Worm (Caenorhabditis elegans): ENCODE results near the gene spds-1.

spds-1 gene

ce11 chrII:12806602-12807182 lies at the start of gene spds-1:
Gene spds-1 (plus strand): TSS chrII:12806899.
- TF ChIP-seq ceh-13 (GFP tag; optimal IDR thresholded peaks at IDR 0.05) (no peak), ets-7 (tag; optimal IDR thresholded peaks at IDR 0.05) (no peak), scrt-1 (GFP tag; IDR thresholded peaks at IDR 0.05) (no peak), sea-1 (GFP tag; conservative IDR thresholded peaks at IDR 0.05) (no peak), pes-1 (GFP tag; IDR thresholded peaks at IDR 0.05) (no peak), ama-1 (optimal IDR thresholded peaks at IDR 0.05) (no peak), tbx-37 (GFP tag; conservative IDR thresholded peaks at IDR 0.05) (no peak), hmbx-1 (tag; optimal IDR thresholded peaks at IDR 0.05) (no peak), B0310.2 (tag; optimal IDR thresholded peaks at IDR 0.05) (no peak), tbx-11 (GFP tag; IDR thresholded peaks at IDR 0.05) (no peak), ceh-36 (tag; optimal IDR thresholded peaks at IDR 0.05) (no peak), hmg-4 (GFP tag; optimal IDR thresholded peaks at IDR 0.05) (no peak), aly-1 (tag; optimal IDR thresholded peaks at IDR 0.05) (no peak), tra-4 (tag; optimal IDR thresholded peaks at IDR 0.05) (no peak), F13C5.2 (tag; optimal IDR thresholded peaks at IDR 0.05) (no peak), hnd-1 (tag; optimal IDR thresholded peaks at IDR 0.05) (no peak)

DNA sequence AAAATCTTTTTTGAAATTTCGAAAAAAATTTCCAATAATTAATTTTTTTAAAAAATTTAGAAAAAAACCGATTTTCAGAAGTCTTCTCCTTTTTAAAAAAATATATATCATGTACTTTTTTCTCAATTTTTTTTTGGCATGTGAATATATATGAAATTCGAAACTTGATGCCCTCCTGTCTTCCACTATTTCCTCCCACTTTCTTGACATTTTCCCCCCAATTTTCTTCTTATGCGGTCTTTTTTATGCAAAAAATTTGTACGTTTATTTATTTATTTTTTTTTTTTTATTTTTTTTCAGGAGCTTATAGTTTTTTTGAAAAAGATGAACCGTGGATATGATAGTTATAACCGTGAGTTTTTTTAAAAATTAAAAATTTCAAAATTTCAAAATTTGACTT lies 46.2 kb upstream of the spds-1 start, which contains the start of gene cnp-2:
Gene cnp-2 (plus strand): TSS at position 301 of the 400 bp plus-strand sequence.
- TF ChIP-seq tbx-37 (GFP tag; conservative IDR thresholded peaks at IDR 0.05) (no peak), sea-1 (GFP tag; conservative IDR thresholded peaks at IDR 0.05) (no peak), F13C5.2 (tag; optimal IDR thresholded peaks at IDR 0.05) (no peak), ets-7 (tag; optimal IDR thresholded peaks at IDR 0.05) (no peak), ceh-36 (tag; optimal IDR thresholded peaks at IDR 0.05) (no peak), pes-1 (GFP tag; IDR thresholded peaks at IDR 0.05) (no peak), hmbx-1 (tag; optimal IDR thresholded peaks at IDR 0.05) (no peak), flt-1 (GFP tag; IDR thresholded peaks at IDR 0.05) (no peak), B0310.2 (tag; optimal IDR thresholded peaks at IDR 0.05) (no peak), scrt-1 (GFP tag; IDR thresholded peaks at IDR 0.05) (no peak), hmg-4 (GFP tag; optimal IDR thresholded peaks at IDR 0.05) (no peak), ama-1 (optimal IDR thresholded peaks at IDR 0.05) (no peak)

DNA sequence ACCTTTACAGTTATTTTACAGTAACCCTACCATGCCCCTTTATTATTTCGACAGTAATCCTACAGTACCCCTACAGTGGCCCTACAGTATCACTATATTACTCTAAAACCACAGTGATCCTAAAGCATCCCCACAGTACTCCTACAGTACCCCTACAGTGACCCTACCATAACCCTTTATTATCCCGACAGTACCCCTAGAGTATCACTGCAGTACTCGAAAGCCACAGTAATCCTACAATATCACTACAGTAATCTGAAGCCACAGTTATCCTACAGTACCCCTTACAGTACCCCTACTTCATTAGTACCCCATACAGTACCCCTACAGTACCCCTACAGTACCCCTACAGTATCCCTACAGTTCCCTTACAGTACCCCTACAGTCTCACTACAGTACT lies 42.2 kb upstream of the spds-1 start:
- TF ChIP-seq ama-1 (optimal IDR thresholded peaks at IDR 0.05) (no peak), tbx-11 (GFP tag; IDR thresholded peaks at IDR 0.05) (no peak), tra-4 (tag; optimal IDR thresholded peaks at IDR 0.05) (no peak), aly-1 (tag; optimal IDR thresholded peaks at IDR 0.05) (no peak), hnd-1 (tag; optimal IDR thresholded peaks at IDR 0.05) (no peak), sea-1 (GFP tag; conservative IDR thresholded peaks at IDR 0.05) (no peak), ets-7 (tag; optimal IDR thresholded peaks at IDR 0.05) (no peak), flt-1 (GFP tag; IDR thresholded peaks at IDR 0.05) (no peak), hmbx-1 (tag; optimal IDR thresholded peaks at IDR 0.05) (no peak)

- no peak for TF ChIP-seq tbx-11 (GFP tag; IDR thresholded peaks at IDR 0.05)
- TF ChIP-seq hmg-4 (GFP tag; optimal IDR thresholded peaks at IDR 0.05), result no peak
- TF ChIP-seq pes-1 (GFP tag; IDR thresholded peaks at IDR 0.05), result peak; percentile 51; the same call in 1 of the 2 replicates
Observed at ce11 chrII:12766443-12767188, 40.1 kb upstream of the spds-1 start.

- TF ChIP-seq sea-1 (GFP tag; conservative IDR thresholded peaks at IDR 0.05) (no peak), hmbx-1 (tag; optimal IDR thresholded peaks at IDR 0.05) (no peak), flt-1 (GFP tag; IDR thresholded peaks at IDR 0.05) (no peak)
Observed at ce11 chrII:12767258-12767824, 39.4 kb upstream of the spds-1 start.

DNA sequence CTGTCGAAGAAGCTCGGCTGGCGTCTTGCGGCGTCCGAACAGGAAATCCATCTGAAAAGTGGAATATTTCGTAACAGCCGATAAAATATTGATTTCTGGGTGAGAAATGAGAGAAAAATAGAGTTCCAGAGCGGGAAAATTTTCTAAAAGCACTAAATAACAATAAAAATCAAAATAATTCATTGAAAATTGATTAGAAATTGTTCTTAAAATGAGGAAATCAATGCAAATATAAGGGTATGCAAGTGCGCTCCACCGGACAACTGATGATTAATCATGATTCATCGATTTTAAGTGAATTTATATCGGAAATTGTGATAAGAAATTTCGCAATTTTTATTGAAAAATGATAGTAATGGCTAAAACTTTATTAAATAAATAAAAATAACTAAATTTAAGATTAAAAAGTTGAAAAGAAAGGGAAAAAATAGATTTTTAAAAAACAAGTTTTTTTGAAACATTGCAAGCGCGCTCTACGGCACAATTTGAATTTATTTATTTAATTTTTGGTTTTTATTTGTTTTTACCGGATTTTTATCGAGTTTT lies 38.5 kb upstream of the spds-1 start, which contains the start of the genes vps-2 and tiar-2:
Gene vps-2 (minus strand): TSS at position 51 of the 546 bp plus-strand sequence.
Gene tiar-2 (plus strand): TSS at position 520 of the 546 bp plus-strand sequence.
- TF ChIP-seq F13C5.2 (tag; optimal IDR thresholded peaks at IDR 0.05) (peak; percentile 30), hmbx-1 (tag; optimal IDR thresholded peaks at IDR 0.05) (no peak)

- TF ChIP-seq sea-1 (GFP tag; conservative IDR thresholded peaks at IDR 0.05) (no peak), B0310.2 (tag; optimal IDR thresholded peaks at IDR 0.05) (no peak), pes-1 (GFP tag; IDR thresholded peaks at IDR 0.05) (no peak), aly-1 (tag; optimal IDR thresholded peaks at IDR 0.05) (no peak), hnd-1 (tag; optimal IDR thresholded peaks at IDR 0.05) (no peak), ama-1 (optimal IDR thresholded peaks at IDR 0.05) (no peak), ceh-13 (GFP tag; optimal IDR thresholded peaks at IDR 0.05) (no peak), F13C5.2 (tag; optimal IDR thresholded peaks at IDR 0.05) (no peak), scrt-1 (GFP tag; IDR thresholded peaks at IDR 0.05) (no peak), tbx-11 (GFP tag; IDR thresholded peaks at IDR 0.05) (no peak)
Observed at ce11 chrII:12769947-12770346, 36.8 kb upstream of the spds-1 start.

DNA sequence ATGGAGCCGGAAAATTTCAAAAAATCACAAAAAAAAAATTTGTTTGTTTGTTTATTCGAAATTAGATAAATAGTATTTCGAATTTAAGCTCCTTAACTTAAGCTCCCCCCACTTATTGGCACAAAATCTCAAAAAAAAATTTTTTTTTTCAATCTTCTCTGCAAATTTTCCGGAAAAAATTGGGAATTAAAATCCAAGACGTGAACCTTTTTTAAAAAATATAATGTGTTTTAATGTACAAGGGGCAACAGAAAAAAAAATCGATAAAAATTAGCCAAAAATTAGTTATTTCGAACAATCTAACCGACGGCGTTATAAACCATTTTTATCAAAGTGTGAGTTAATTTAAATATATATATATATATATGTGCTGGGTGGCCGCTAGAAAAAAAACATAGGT lies 32.3 kb upstream of the spds-1 start, which contains the start of gene Y46G5A.14:
Gene Y46G5A.14 (plus strand): TSS at position 301 of the 400 bp plus-strand sequence.
- no peak for TF ChIP-seq pes-1 (GFP tag; IDR thresholded peaks at IDR 0.05)
- no peak for TF ChIP-seq F13C5.2 (tag; optimal IDR thresholded peaks at IDR 0.05)
- no peak for TF ChIP-seq hmbx-1 (tag; optimal IDR thresholded peaks at IDR 0.05)
- TF ChIP-seq hnd-1 (tag; optimal IDR thresholded peaks at IDR 0.05), result no peak
- no peak for TF ChIP-seq B0310.2 (tag; optimal IDR thresholded peaks at IDR 0.05)
- no peak for TF ChIP-seq ceh-36 (tag; optimal IDR thresholded peaks at IDR 0.05)
- no peak for TF ChIP-seq flt-1 (GFP tag; IDR thresholded peaks at IDR 0.05)
- no peak for TF ChIP-seq sea-1 (GFP tag; conservative IDR thresholded peaks at IDR 0.05)
- no peak for TF ChIP-seq tra-4 (tag; optimal IDR thresholded peaks at IDR 0.05)
- no peak for TF ChIP-seq tbx-11 (GFP tag; IDR thresholded peaks at IDR 0.05)
- no peak for TF ChIP-seq ets-7 (tag; optimal IDR thresholded peaks at IDR 0.05)
- TF ChIP-seq aly-1 (tag; optimal IDR thresholded peaks at IDR 0.05), result no peak
- no peak for TF ChIP-seq ama-1 (optimal IDR thresholded peaks at IDR 0.05)
- no peak for TF ChIP-seq tbx-37 (GFP tag; conservative IDR thresholded peaks at IDR 0.05)
- TF ChIP-seq hmg-4 (GFP tag; optimal IDR thresholded peaks at IDR 0.05), result no peak
- no peak for TF ChIP-seq scrt-1 (GFP tag; IDR thresholded peaks at IDR 0.05)
- TF ChIP-seq ceh-13 (GFP tag; optimal IDR thresholded peaks at IDR 0.05), result no peak
